Fruit fly (Drosophila melanogaster) whole organism, prepupa: ENCODE data around the gene Ugt303A1.

Experiments
- Blimp-1 ChIP-seq: fragments of 200-800 bp; sonication (Bioruptor generic); optimal IDR thresholded peaks from 3 replicates; lab custom pipeline; 2017; ENCODE audit warnings: missing biosample characterization, missing genetic modification characterization, mild to moderate bottlenecking, moderate library complexity, missing genetic modification reagents
- CG10631 ChIP-seq: fragments of 200-800 bp; sonication (Bioruptor generic); optimal IDR thresholded peaks from 2 replicates; lab custom pipeline; 2016; ENCODE audit warnings: missing biosample characterization, missing genetic modification characterization
- CG10669 ChIP-seq: fragments of 200-800 bp; sonication (Bioruptor generic); optimal IDR thresholded peaks from 3 replicates; lab custom pipeline; 2018; ENCODE audit warnings: missing biosample characterization, mild to moderate bottlenecking, missing genetic modification characterization, moderate library complexity
- CG11762 ChIP-seq: fragments of 200-800 bp; sonication (Bioruptor generic); optimal IDR thresholded peaks from 3 replicates; lab custom pipeline; 2016; ENCODE audit warnings: missing biosample characterization, missing genetic modification characterization; ENCODE audit not compliant: insufficient read depth
- CG11902 ChIP-seq: fragments of 200-800 bp; sonication (Bioruptor generic); optimal IDR thresholded peaks from 3 replicates; lab custom pipeline; 2016; ENCODE audit warnings: missing biosample characterization, missing genetic modification characterization
- CG16779 ChIP-seq: fragments of 200-800 bp; sonication (Bioruptor generic); optimal IDR thresholded peaks from 3 replicates; lab custom pipeline; 2017; ENCODE audit warnings: missing biosample characterization, mild to moderate bottlenecking, missing genetic modification characterization
- CG3032 ChIP-seq: fragments of 200-800 bp; optimal IDR thresholded peaks from 2 replicates; lab custom pipeline; 2019; ENCODE audit warnings: missing biosample characterization, mild to moderate bottlenecking, missing genetic modification characterization, moderate library complexity
- CG31627 ChIP-seq: fragments of 200-800 bp; sonication (Bioruptor generic); optimal IDR thresholded peaks from 3 replicates; lab custom pipeline; 2016; ENCODE audit warnings: missing biosample characterization, missing genetic modification characterization
- CG34406 ChIP-seq: fragments of 200-800 bp; sonication (Bioruptor generic); optimal IDR thresholded peaks from 3 replicates; lab custom pipeline; 2016; ENCODE audit warnings: missing biosample characterization, missing genetic modification characterization
- CG3919 ChIP-seq: fragments of 200-800 bp; sonication (Bioruptor generic); optimal IDR thresholded peaks from 3 replicates; lab custom pipeline; 2016; ENCODE audit warnings: missing biosample characterization, missing genetic modification characterization
- CG6792 ChIP-seq: fragments of 200-800 bp; sonication (Bioruptor generic); optimal IDR thresholded peaks from 3 replicates; lab custom pipeline; 2016; ENCODE audit warnings: missing biosample characterization, missing genetic modification characterization
- CG6808 ChIP-seq: fragments of 200-800 bp; sonication (Bioruptor generic); optimal IDR thresholded peaks from 3 replicates; lab custom pipeline; 2017; ENCODE audit warnings: missing biosample characterization, missing genetic modification characterization, mild to moderate bottlenecking, moderate library complexity, missing genetic modification reagents
- CG7368 ChIP-seq: fragments of 200-800 bp; sonication (Bioruptor generic); optimal IDR thresholded peaks from 3 replicates; lab custom pipeline; 2016; ENCODE audit warnings: missing biosample characterization, missing genetic modification characterization
- CG8119 ChIP-seq: fragments of 200-800 bp; sonication (Bioruptor generic); IDR thresholded peaks from 3 replicates; pipeline ENCODE4 v1.3.6; 2022; ENCODE audit warnings: missing biosample characterization, missing genetic modification characterization
- CG8319 ChIP-seq: fragments of 200-800 bp; sonication (Bioruptor generic); optimal IDR thresholded peaks from 3 replicates; lab custom pipeline; 2016; ENCODE audit warnings: missing biosample characterization, missing genetic modification characterization
- CG9139 ChIP-seq: fragments of 200-800 bp; sonication (Bioruptor generic); optimal IDR thresholded peaks from 3 replicates; lab custom pipeline; 2017; ENCODE audit warnings: missing biosample characterization, mild to moderate bottlenecking, missing genetic modification characterization
- Eip75B ChIP-seq: fragments of 200-800 bp; sonication (Bioruptor generic); optimal IDR thresholded peaks from 3 replicates; lab custom pipeline; 2016; ENCODE audit warnings: missing biosample characterization, missing genetic modification characterization
- Eip78C ChIP-seq: fragments of 200-800 bp; sonication (Bioruptor generic); peaks from one replicate; lab custom pipeline; 2016; ENCODE audit warnings: missing biosample characterization, missing genetic modification characterization
- Eip93F ChIP-seq: fragments of 200-800 bp; sonication (Bioruptor generic); optimal IDR thresholded peaks from 2 replicates; lab custom pipeline; 2016; ENCODE audit warnings: missing biosample characterization, mild to moderate bottlenecking, missing genetic modification characterization
- Ets96B ChIP-seq: fragments of 200-800 bp; optimal IDR thresholded peaks from 2 replicates; lab custom pipeline; 2019; ENCODE audit warnings: missing biosample characterization, mild to moderate bottlenecking, missing genetic modification characterization, moderate library complexity
- Hr38 ChIP-seq: sonication (Bioruptor generic); optimal IDR thresholded peaks from 2 replicates; lab custom pipeline; 2016; ENCODE audit warnings: missing biosample characterization, missing genetic modification characterization
- Hr39 ChIP-seq: fragments of 200-800 bp; sonication (Bioruptor generic); optimal IDR thresholded peaks from 2 replicates; lab custom pipeline; 2016; ENCODE audit warnings: missing biosample characterization, missing genetic modification characterization
- Lpt ChIP-seq: fragments of 200-800 bp; sonication (Bioruptor generic); optimal IDR thresholded peaks from 3 replicates; lab custom pipeline; 2016; ENCODE audit warnings: missing biosample characterization, missing genetic modification characterization
- Met ChIP-seq: fragments of 200-800 bp; sonication (Bioruptor generic); optimal IDR thresholded peaks from 3 replicates; lab custom pipeline; 2016; ENCODE audit warnings: missing biosample characterization, missing genetic modification characterization
- Sox102F ChIP-seq: fragments of 200-800 bp; sonication (Bioruptor generic); optimal IDR thresholded peaks from 2 replicates; lab custom pipeline; 2016; ENCODE audit warnings: missing biosample characterization, mild to moderate bottlenecking, missing genetic modification characterization
- Sox14 ChIP-seq: fragments of 200-800 bp; sonication (Bioruptor generic); optimal IDR thresholded peaks from 3 replicates; lab custom pipeline; 2016; ENCODE audit warnings: missing biosample characterization, missing genetic modification characterization
- Sox15 ChIP-seq: fragments of 200-800 bp; sonication (Bioruptor generic); optimal IDR thresholded peaks from 3 replicates; lab custom pipeline; 2016; ENCODE audit warnings: missing biosample characterization, missing genetic modification characterization
- achi ChIP-seq: fragments of 200-800 bp; sonication (Bioruptor generic); optimal IDR thresholded peaks from 3 replicates; lab custom pipeline; 2016; ENCODE audit warnings: missing biosample characterization, missing genetic modification characterization
- acj6 ChIP-seq: fragments of 200-800 bp; sonication (Bioruptor generic); optimal IDR thresholded peaks from 3 replicates; lab custom pipeline; 2016; ENCODE audit warnings: missing biosample characterization, missing genetic modification characterization
- cyc ChIP-seq: fragments of 200-800 bp; sonication (Bioruptor generic); optimal IDR thresholded peaks from 3 replicates; lab custom pipeline; 2016; ENCODE audit warnings: missing biosample characterization, missing genetic modification characterization
- dac ChIP-seq: fragments of 200-800 bp; sonication (Bioruptor generic); optimal IDR thresholded peaks from 2 replicates; lab custom pipeline; 2017; ENCODE audit warnings: missing biosample characterization, mild to moderate bottlenecking, missing genetic modification characterization
- esn ChIP-seq: fragments of 200-800 bp; sonication (Bioruptor generic); optimal IDR thresholded peaks from 2 replicates; lab custom pipeline; 2016; ENCODE audit warnings: missing biosample characterization, mild to moderate bottlenecking, missing genetic modification characterization, moderate library complexity
- fd59A ChIP-seq: fragments of 200-800 bp; sonication (Bioruptor generic); optimal IDR thresholded peaks from 2 replicates; lab custom pipeline; 2017; ENCODE audit warnings: missing biosample characterization, mild to moderate bottlenecking, missing genetic modification characterization, missing genetic modification reagents
- fd85E ChIP-seq: fragments of 200-800 bp; sonication (Bioruptor generic); optimal IDR thresholded peaks from 3 replicates; lab custom pipeline; 2016; ENCODE audit warnings: missing biosample characterization, missing genetic modification characterization
- fkh ChIP-seq: fragments of 200-800 bp; sonication (Bioruptor generic); optimal IDR thresholded peaks from 3 replicates; lab custom pipeline; 2017; ENCODE audit warnings: missing biosample characterization, mild to moderate bottlenecking, missing genetic modification characterization, moderate library complexity
- lz ChIP-seq: fragments of 200-800 bp; sonication (Bioruptor generic); optimal IDR thresholded peaks from 3 replicates; lab custom pipeline; 2016; ENCODE audit warnings: missing biosample characterization, missing genetic modification characterization
- net ChIP-seq: fragments of 200-800 bp; sonication (Bioruptor generic); optimal IDR thresholded peaks from 3 replicates; lab custom pipeline; 2016; ENCODE audit warnings: missing biosample characterization, missing genetic modification characterization
- pdm3 ChIP-seq: fragments of 200-800 bp; sonication (Bioruptor generic); optimal IDR thresholded peaks from 3 replicates; lab custom pipeline; 2016; ENCODE audit warnings: missing biosample characterization, missing genetic modification characterization
- salr ChIP-seq, 2 experiments: fragments of 200-800 bp; sonication (Bioruptor generic); optimal IDR thresholded peaks; 3 replicates each; lab custom pipeline; 2016 to 2018; ENCODE audit warnings: missing biosample characterization in 2 of 2, missing genetic modification characterization in 2 of 2, mild to moderate bottlenecking in 1 of 2
- spab ChIP-seq: fragments of 200-800 bp; sonication (Bioruptor generic); optimal IDR thresholded peaks from 2 replicates; lab custom pipeline; 2017; ENCODE audit warnings: missing biosample characterization, mild to moderate bottlenecking, missing genetic modification characterization, missing genetic modification reagents
- ss ChIP-seq, 2 experiments: fragments of 200-800 bp; sonication (Bioruptor generic); optimal IDR thresholded peaks; 2 replicates in 1 of 2; 3 replicates in 1 of 2; lab custom pipeline; 2017 to 2018; ENCODE audit warnings: mild to moderate bottlenecking in 2 of 2, missing biosample characterization in 2 of 2, missing genetic modification characterization in 2 of 2, moderate library complexity in 1 of 2
- svp ChIP-seq: fragments of 200-800 bp; sonication (Bioruptor generic); peaks from one replicate; lab custom pipeline; 2016; ENCODE audit warnings: missing biosample characterization, missing genetic modification characterization
- topi ChIP-seq: fragments of 200-800 bp; sonication (Bioruptor generic); optimal IDR thresholded peaks from 3 replicates; lab custom pipeline; 2016; ENCODE audit warnings: missing biosample characterization, missing genetic modification characterization
- vri ChIP-seq: fragments of 200-800 bp; sonication (Bioruptor generic); optimal IDR thresholded peaks from 3 replicates; lab custom pipeline; 2016; ENCODE audit warnings: missing biosample characterization, mild to moderate bottlenecking, missing genetic modification characterization

Gene Ugt303A1

dm6 chr3R:11200885-11201421 is 25.6 kb downstream of the Ugt303A1 start (continued):
- TF ChIP-seq CG11762 (peak; percentile 41), Lpt (GFP tag; lab: Kevin White, UChicago) (no peak), topi (GFP tag; lab: Kevin White, UChicago) (peak; percentile 68), CG34406 (GFP tag; lab: Kevin White, UChicago) (peak; percentile 66), Ets96B (tag; lab: Kevin White, UChicago) (peak; percentile 55), svp (GFP tag; lab: Kevin White, UChicago) (peak; percentile 89), dac (GFP tag; lab: Kevin White, UChicago) (no peak), vri (GFP tag; lab: Kevin White, UChicago) (peak; percentile 98), CG8319 (no peak)

dm6 chr3R:11208766-11209331 is 33.5 kb downstream of the Ugt303A1 start:
- TF ChIP-seq vri (GFP tag; lab: Kevin White, UChicago) (peak; percentile 71), ss (GFP tag; optimal IDR thresholded peaks at IDR 0.05; lab: Kevin White, UChicago) (peak in 1 of 2 experiments; percentile 58), Eip75B (GFP tag; lab: Kevin White, UChicago) (no peak), CG11902 (no peak), Eip78C (GFP tag; lab: Kevin White, UChicago) (peak; percentile 93), salr (GFP tag; optimal IDR thresholded peaks at IDR 0.05; lab: Kevin White, UChicago) (no peak), CG9139 (GFP tag; lab: Kevin White, UChicago) (peak; percentile 77), fkh (GFP tag; lab: Kevin White, UChicago) (peak; percentile 23), topi (GFP tag; lab: Kevin White, UChicago) (peak; percentile 23), fd85E (GFP tag; lab: Kevin White, UChicago) (no peak)

- peak; percentile 0 for TF ChIP-seq CG10669 (GFP tag; lab: Kevin White, UChicago)
- TF ChIP-seq dac (GFP tag; lab: Kevin White, UChicago): no peak
- TF ChIP-seq spab (GFP tag; lab: Kevin White, UChicago): no peak
- no peak for TF ChIP-seq CG16779
- TF ChIP-seq CG3919: peak; percentile 59
- TF ChIP-seq Sox102F (GFP tag; lab: Kevin White, UChicago): peak; percentile 42
- peak; percentile 52 for TF ChIP-seq Sox14
- no peak for TF ChIP-seq Eip93F
- no peak for TF ChIP-seq fd85E (GFP tag; lab: Kevin White, UChicago)
- TF ChIP-seq net (GFP tag; lab: Kevin White, UChicago): peak; percentile 5
- peak; percentile 12 for TF ChIP-seq CG6808 (GFP tag; lab: Kevin White, UChicago)
- TF ChIP-seq achi (GFP tag; lab: Kevin White, UChicago): peak; percentile 53
- TF ChIP-seq esn (GFP tag; lab: Kevin White, UChicago): peak; percentile 68
- peak; percentile 36 for TF ChIP-seq CG31627 (GFP tag; lab: Kevin White, UChicago)
- no peak for TF ChIP-seq CG9139 (GFP tag; lab: Kevin White, UChicago)
- TF ChIP-seq fkh (GFP tag; lab: Kevin White, UChicago): peak; percentile 83
- no peak for TF ChIP-seq Blimp-1 (GFP tag; lab: Kevin White, UChicago)
- TF ChIP-seq topi (GFP tag; lab: Kevin White, UChicago): peak; percentile 49
- peak; percentile 62 for TF ChIP-seq CG10631
- no peak for TF ChIP-seq Sox15 (GFP tag; lab: Kevin White, UChicago)
- TF ChIP-seq fd59A: no peak
- TF ChIP-seq lz (GFP tag; lab: Kevin White, UChicago): peak; percentile 47
- peak; percentile 64 for TF ChIP-seq Met (GFP tag; lab: Kevin White, UChicago)
- peak; percentile 24 for TF ChIP-seq acj6 (GFP tag; lab: Kevin White, UChicago)
- peak; percentile 10 for TF ChIP-seq cyc (GFP tag; lab: Kevin White, UChicago)
- TF ChIP-seq CG6792 (GFP tag; lab: Kevin White, UChicago): peak; percentile 30
- 0 out of 3 replicates have a peak, but pooled peaks have one; percentile 12 for TF ChIP-seq CG8119 (GFP tag; lab: Robert Waterston, UW)
- TF ChIP-seq Lpt (GFP tag; lab: Kevin White, UChicago): peak; percentile 31
- peak; percentile 23 for TF ChIP-seq CG3032
- peak; percentile 33 for TF ChIP-seq CG34406 (GFP tag; lab: Kevin White, UChicago)
- TF ChIP-seq Hr38 (GFP tag; lab: Kevin White, UChicago): no peak
- TF ChIP-seq CG7368: no peak
- TF ChIP-seq pdm3 (GFP tag; lab: Kevin White, UChicago): peak; percentile 52
- peak; percentile 74 for TF ChIP-seq svp (GFP tag; lab: Kevin White, UChicago)
- peak; percentile 12 for TF ChIP-seq Hr39 (GFP tag; lab: Kevin White, UChicago)
Observed at dm6 chr3R:11209801-11210402, 34.6 kb downstream of the Ugt303A1 start, which contains the start of the genes SdhC and Tctp. Gene SdhC (minus strand): TSS chr3R:11209849. Gene Tctp (plus strand): TSS chr3R:11210247.
